Worm (Caenorhabditis elegans) whole organism, midembryonic: Measurements from ENCODE around the gene Y66A7A.4.

ENCODE experiments used
- T22C8.4 ChIP-seq: fragments of 200-800 bp; sonication (Bioruptor generic); IDR thresholded peaks from 2 replicates; pipeline ENCODE4 v1.3.6; 2022; ENCODE audit warnings: missing genetic modification characterization, missing compliant biosample characterization
- cog-1 ChIP-seq: sonication (generic microtip); optimal IDR thresholded peaks from 2 replicates; lab custom pipeline; 2016; ENCODE audit warnings: missing genetic modification characterization, missing compliant biosample characterization
- flt-1 ChIP-seq: fragments of 200-800 bp; sonication (Bioruptor generic); IDR thresholded peaks from 2 replicates; pipeline ENCODE4 v1.3.6; 2022; ENCODE audit warnings: missing genetic modification characterization, missing compliant biosample characterization
- klf-2 ChIP-seq: fragments of 200-800 bp; sonication (Bioruptor generic); conservative IDR thresholded peaks from 2 replicates; pipeline ENCODE4 v1.3.6; 2022; ENCODE audit warnings: missing genetic modification reagents, missing genetic modification characterization, missing compliant biosample characterization
- ztf-23 ChIP-seq: fragments of 200-800 bp; sonication (Bioruptor generic); IDR thresholded peaks from 2 replicates; pipeline ENCODE4 v1.3.6; 2022; ENCODE audit warnings: missing genetic modification reagents, missing genetic modification characterization, missing compliant biosample characterization

ce11 chrIII:11631111-11631510 is 18.7 kb downstream of the Y66A7A.4 start:
- TF ChIP-seq ztf-23 = no peak
- TF ChIP-seq flt-1 (GFP tag; lab: Robert Waterston, UW) = no peak
- no peak for TF ChIP-seq cog-1 (tag; lab: Kevin White, UChicago)
- no peak for TF ChIP-seq klf-2 (GFP tag; lab: Robert Waterston, UW)
- no peak for TF ChIP-seq T22C8.4 (GFP tag; lab: Robert Waterston, UW)
